Worm (Caenorhabditis elegans) whole organism, L1 larva: ENCODE results near the gene ncs-6.
A peak's percentile ranks its signal among the peaks of the same experiment; 100 is the strongest.

ENCODE experiments used
- C16A3.4 ChIP-seq: fragments of 150-350 bp; optimal IDR thresholded peaks from 2 replicates; lab custom pipeline; 2014; ENCODE audit warnings: missing biosample characterization, missing genetic modification characterization
- C34B4.2 ChIP-seq: sonication (generic microtip); optimal IDR thresholded peaks from 2 replicates; lab custom pipeline; 2017; ENCODE audit warnings: mild to moderate bottlenecking, missing genetic modification characterization, missing compliant biosample characterization
- F16B12.6 ChIP-seq: fragments of 150-350 bp; optimal IDR thresholded peaks from 2 replicates; lab custom pipeline; 2014; ENCODE audit warnings: missing biosample characterization, missing genetic modification characterization
- aha-1 ChIP-seq: fragments of 150-350 bp; optimal IDR thresholded peaks from 2 replicates; lab custom pipeline; 2014; ENCODE audit warnings: missing biosample characterization, missing genetic modification characterization
- aly-2 ChIP-seq: fragments of 150-350 bp; optimal IDR thresholded peaks from 2 replicates; lab custom pipeline; 2014; ENCODE audit warnings: missing biosample characterization, missing genetic modification characterization
- ama-1 ChIP-seq: fragments of 150-350 bp; optimal IDR thresholded peaks from 2 replicates; lab custom pipeline; 2014
- blmp-1 ChIP-seq: fragments of 150-350 bp; optimal IDR thresholded peaks from 2 replicates; lab custom pipeline; 2014; ENCODE audit warnings: missing biosample characterization, missing genetic modification characterization
- ceh-82 ChIP-seq, 3 experiments: fragments of 150-350 bp in 1 of 3; sonication (generic microtip) in 2 of 3; optimal IDR thresholded peaks; 2 replicates each; lab custom pipeline; 2014 to 2017; ENCODE audit warnings: missing biosample characterization in 3 of 3, missing genetic modification characterization in 3 of 3
- dpl-1 ChIP-seq, 3 experiments: fragments of 150-350 bp in 2 of 3; sonication (generic microtip) in 1 of 3; optimal IDR thresholded peaks; 2 replicates each; lab custom pipeline; 2014 to 2017; ENCODE audit warnings: missing biosample characterization in 3 of 3, missing genetic modification characterization in 3 of 3, missing genetic modification reagents in 3 of 3
- dsc-1 ChIP-seq: sonication (generic microtip); optimal IDR thresholded peaks from 2 replicates; lab custom pipeline; 2016; ENCODE audit warnings: mild to moderate bottlenecking, missing genetic modification characterization, missing compliant biosample characterization
- efl-1 ChIP-seq, 4 experiments: fragments of 150-350 bp; optimal IDR thresholded peaks in 3 of 4; peaks in 1 of 4; 1 replicate in 1 of 4; 2 replicates in 3 of 4; lab custom pipeline; 2014; ENCODE audit warnings: missing biosample characterization in 2 of 4, missing genetic modification characterization in 2 of 4, missing genetic modification reagents in 2 of 4
- ets-5 ChIP-seq: fragments of 200-800 bp; sonication (Bioruptor generic); IDR thresholded peaks from 2 replicates; pipeline ENCODE4 v1.3.6; 2022; ENCODE audit warnings: missing genetic modification characterization, missing compliant biosample characterization
- fkh-10 ChIP-seq: sonication (generic microtip); optimal IDR thresholded peaks from 2 replicates; lab custom pipeline; 2017; ENCODE audit warnings: missing biosample characterization, missing genetic modification reagents, missing genetic modification characterization
- fkh-8 ChIP-seq: sonication (generic microtip); optimal IDR thresholded peaks from 2 replicates; lab custom pipeline; 2016; ENCODE audit warnings: mild to moderate bottlenecking, missing genetic modification characterization, missing compliant biosample characterization
- fos-1 ChIP-seq: fragments of 150-350 bp; optimal IDR thresholded peaks from 2 replicates; lab custom pipeline; 2014; ENCODE audit warnings: missing biosample characterization, missing genetic modification characterization
- hlh-4 ChIP-seq: sonication (generic microtip); optimal IDR thresholded peaks from 2 replicates; lab custom pipeline; 2016; ENCODE audit warnings: mild to moderate bottlenecking, missing genetic modification characterization, missing compliant biosample characterization
- hpl-2 ChIP-seq: fragments of 150-350 bp; optimal IDR thresholded peaks from 2 replicates; lab custom pipeline; 2014; ENCODE audit warnings: missing biosample characterization, missing genetic modification reagents, missing genetic modification characterization
- lin-14 ChIP-seq: fragments of 200-800 bp; sonication (Bioruptor generic); optimal IDR thresholded peaks from 2 replicates; lab custom pipeline; 2018; ENCODE audit warnings: mild to moderate bottlenecking, missing genetic modification characterization, moderate library complexity, missing compliant biosample characterization
- lin-35 ChIP-seq, 2 experiments: fragments of 150-350 bp; optimal IDR thresholded peaks; 2 replicates each; lab custom pipeline; 2014; ENCODE audit warnings: missing biosample characterization in 2 of 2, missing genetic modification characterization in 2 of 2, missing genetic modification reagents in 2 of 2
- lin-39 ChIP-seq: fragments of 150-350 bp; optimal IDR thresholded peaks from 2 replicates; lab custom pipeline; 2014; ENCODE audit warnings: missing biosample characterization, missing genetic modification reagents, missing genetic modification characterization
- lir-3 ChIP-seq: sonication (generic microtip); optimal IDR thresholded peaks from 2 replicates; lab custom pipeline; 2016; ENCODE audit warnings: mild to moderate bottlenecking, missing genetic modification characterization, moderate library complexity, missing compliant biosample characterization; ENCODE audit not compliant: poor library complexity
- lsy-2 ChIP-seq, 2 experiments: fragments of 150-350 bp; optimal IDR thresholded peaks; 2 replicates each; lab custom pipeline; 2014; ENCODE audit warnings: missing biosample characterization in 2 of 2, missing genetic modification characterization in 2 of 2
- mab-9 ChIP-seq: fragments of 200-800 bp; sonication (Bioruptor generic); IDR thresholded peaks from 2 replicates; pipeline ENCODE4 v1.3.6; 2022; ENCODE audit warnings: missing genetic modification reagents, missing genetic modification characterization, missing compliant biosample characterization
- mep-1 ChIP-seq: fragments of 150-350 bp; optimal IDR thresholded peaks from 2 replicates; lab custom pipeline; 2014; ENCODE audit warnings: missing biosample characterization, missing genetic modification characterization
- nhr-19 ChIP-seq: fragments of 200-800 bp; sonication (Bioruptor generic); conservative IDR thresholded peaks from 2 replicates; pipeline ENCODE4 v1.3.6; 2022; ENCODE audit warnings: missing genetic modification characterization, missing compliant biosample characterization
- nhr-47 ChIP-seq: sonication (generic microtip); optimal IDR thresholded peaks from 2 replicates; lab custom pipeline; 2016; ENCODE audit warnings: mild to moderate bottlenecking, missing genetic modification characterization, moderate library complexity, missing compliant biosample characterization
- nhr-76 ChIP-seq: sonication (generic microtip); optimal IDR thresholded peaks from 2 replicates; lab custom pipeline; 2017; ENCODE audit warnings: missing biosample characterization, missing genetic modification characterization
- pag-3 ChIP-seq: sonication (generic microtip); optimal IDR thresholded peaks from 2 replicates; lab custom pipeline; 2017; ENCODE audit warnings: missing genetic modification characterization, mild to moderate bottlenecking, missing compliant biosample characterization, antibody characterized with exemption, borderline replicate concordance; ENCODE audit not compliant: insufficient read depth
- pqm-1 ChIP-seq: sonication (generic microtip); optimal IDR thresholded peaks from 3 replicates; lab custom pipeline; 2017; ENCODE audit warnings: missing biosample characterization, missing genetic modification characterization
- rnt-1 ChIP-seq: sonication (generic microtip); optimal IDR thresholded peaks from 2 replicates; lab custom pipeline; 2016; ENCODE audit warnings: mild to moderate bottlenecking, missing genetic modification characterization, moderate library complexity, missing compliant biosample characterization
- skn-1 ChIP-seq: fragments of 150-350 bp; optimal IDR thresholded peaks from 2 replicates; lab custom pipeline; 2014; ENCODE audit warnings: missing biosample characterization, missing genetic modification characterization
- snu-23 ChIP-seq: sonication (generic microtip); optimal IDR thresholded peaks from 2 replicates; lab custom pipeline; 2016; ENCODE audit warnings: missing genetic modification characterization, missing compliant biosample characterization
- sox-4 ChIP-seq: sonication (generic microtip); optimal IDR thresholded peaks from 2 replicates; lab custom pipeline; 2016; ENCODE audit warnings: missing genetic modification characterization, missing compliant biosample characterization
- tlp-1 ChIP-seq: fragments of 150-350 bp; optimal IDR thresholded peaks from 2 replicates; lab custom pipeline; 2014; ENCODE audit warnings: missing biosample characterization, missing genetic modification characterization
- unc-86 ChIP-seq: sonication (generic microtip); optimal IDR thresholded peaks from 2 replicates; lab custom pipeline; 2016; ENCODE audit warnings: missing genetic modification characterization, missing compliant biosample characterization
- zip-4 ChIP-seq: fragments of 200-800 bp; sonication (Bioruptor generic); optimal IDR thresholded peaks from 2 replicates; lab custom pipeline; 2018; ENCODE audit warnings: mild to moderate bottlenecking, missing genetic modification characterization, moderate library complexity, missing compliant biosample characterization

The ncs-6 gene

ce11 chrII:3550352-3550751 is 22.0 kb upstream of the ncs-6 start, which contains the start of gene W10G11.19:
Gene W10G11.19 (plus strand): TSS chrII:3550652.
- TF ChIP-seq zip-4 = no peak
- no peak for TF ChIP-seq ets-5 (GFP tag; lab: Robert Waterston, UW)
- no peak for TF ChIP-seq dsc-1
- TF ChIP-seq pag-3 (tag; lab: Kevin White, UChicago) = no peak
- no peak for TF ChIP-seq blmp-1 (tag; lab: Kevin White, UChicago)
- TF ChIP-seq sox-4 (tag; lab: Kevin White, UChicago) = no peak
- no peak for TF ChIP-seq efl-1 (optimal IDR thresholded peaks at IDR 0.05; lab: Kevin White, UChicago)
- TF ChIP-seq efl-1 (GFP tag; optimal IDR thresholded peaks at IDR 0.05 in 1 of 2; lab: Kevin White, UChicago) = no peak
- TF ChIP-seq tlp-1 (tag; lab: Kevin White, UChicago) = no peak
- no peak for TF ChIP-seq lin-39 (tag; lab: Kevin White, UChicago)
- TF ChIP-seq ama-1 (lab: Kevin White, UChicago) = no peak

ce11 chrII:3547282-3547681 is 19.0 kb upstream of the ncs-6 start:
- peak; percentile 47 to 65 for TF ChIP-seq efl-1 (optimal IDR thresholded peaks at IDR 0.05; lab: Kevin White, UChicago)
- TF ChIP-seq efl-1 (GFP tag; optimal IDR thresholded peaks at IDR 0.05 in 1 of 2; lab: Kevin White, UChicago) = peak; percentile 30 to 76
- TF ChIP-seq dpl-1 (GFP tag; optimal IDR thresholded peaks at IDR 0.05; lab: Kevin White, UChicago) = peak in 1 of 3 experiments; percentile 15
- peak; percentile 12 for TF ChIP-seq unc-86
- TF ChIP-seq mep-1 (tag; lab: Kevin White, UChicago) = peak; percentile 21
- TF ChIP-seq lin-35 (GFP tag; optimal IDR thresholded peaks at IDR 0.05; lab: Kevin White, UChicago) = peak in 1 of 2 experiments; percentile 21
- no peak for TF ChIP-seq lir-3 (tag; lab: Kevin White, UChicago)
- peak; percentile 89 for TF ChIP-seq lin-14 (GFP tag; lab: Kevin White, UChicago)
- peak; percentile 30 for TF ChIP-seq fkh-8
- peak in 2 of 3 experiments; percentile 21 to 29 for TF ChIP-seq ceh-82 (tag; optimal IDR thresholded peaks at IDR 0.05; lab: Kevin White, UChicago)
- TF ChIP-seq F16B12.6 (tag; lab: Kevin White, UChicago) = peak; percentile 36
- TF ChIP-seq C16A3.4 = no peak
- no peak for TF ChIP-seq hpl-2 (GFP tag; lab: Kevin White, UChicago)
- TF ChIP-seq nhr-47 (tag; lab: Kevin White, UChicago) = peak; percentile 42
- TF ChIP-seq lsy-2 (tag; optimal IDR thresholded peaks at IDR 0.05; lab: Kevin White, UChicago) = peak; percentile 36 to 47
- TF ChIP-seq fkh-10 (GFP tag; lab: Kevin White, UChicago) = peak; percentile 44
- TF ChIP-seq aha-1 (tag; lab: Kevin White, UChicago) = no peak

ce11 chrII:3546381-3546931 is 18.1 kb upstream of the ncs-6 start, which contains the start of gene apd-3:
Gene apd-3 (minus strand): TSS chrII:3546431.
- TF ChIP-seq fos-1 (no peak), fkh-8 (no peak), pqm-1 (no peak), nhr-76 (no peak), aly-2 (tag; lab: Kevin White, UChicago) (no peak), skn-1 (tag; lab: Kevin White, UChicago) (no peak), sox-4 (tag; lab: Kevin White, UChicago) (no peak), pag-3 (tag; lab: Kevin White, UChicago) (no peak), nhr-19 (GFP tag; lab: Robert Waterston, UW) (no peak), F16B12.6 (tag; lab: Kevin White, UChicago) (no peak), rnt-1 (tag; lab: Kevin White, UChicago) (no peak), hlh-4 (tag; lab: Kevin White, UChicago) (no peak), snu-23 (GFP tag; lab: Kevin White, UChicago) (no peak), C34B4.2 (no peak)

- TF ChIP-seq efl-1 (optimal IDR thresholded peaks at IDR 0.05; lab: Kevin White, UChicago) = no peak
- TF ChIP-seq efl-1 (GFP tag; optimal IDR thresholded peaks at IDR 0.05 in 1 of 2; lab: Kevin White, UChicago) = peak in 1 of 2 experiments; percentile 2
- no peak for TF ChIP-seq mab-9 (GFP tag; lab: Robert Waterston, UW)
These were observed 11.8 kb upstream of the ncs-6 start for ce11 chrII:3540151-3540550.
